Fruit fly (Drosophila melanogaster) whole organism, wandering third instar larva: ENCODE data around the gene CG8461.

ENCODE experiments used
- Abd-B ChIP-seq: fragments of >200 bp; optimal IDR thresholded peaks from 2 replicates; lab custom pipeline; 2017; ENCODE audit warnings: missing biosample characterization, missing genetic modification characterization
- CG32264 ChIP-seq: fragments of 200-800 bp; sonication (Bioruptor generic); optimal IDR thresholded peaks from 2 replicates; lab custom pipeline; 2016; ENCODE audit warnings: missing biosample characterization, missing genetic modification characterization
- CG9705 ChIP-seq: fragments of 200-800 bp; sonication (Bioruptor generic); optimal IDR thresholded peaks from 2 replicates; lab custom pipeline; 2018; ENCODE audit warnings: missing biosample characterization, mild to moderate bottlenecking, missing genetic modification characterization
- CrebA ChIP-seq: fragments of 200-800 bp; sonication (Bioruptor generic); optimal IDR thresholded peaks from 2 replicates; lab custom pipeline; 2016; ENCODE audit warnings: missing biosample characterization, mild to moderate bottlenecking, missing genetic modification characterization, borderline replicate concordance
- Dfd ChIP-seq: fragments of >200 bp; optimal IDR thresholded peaks from 2 replicates; lab custom pipeline; 2017; ENCODE audit warnings: missing biosample characterization, missing genetic modification characterization
- GATAd ChIP-seq: sonication (Bioruptor generic); optimal IDR thresholded peaks from 2 replicates; lab custom pipeline; 2016; ENCODE audit warnings: missing biosample characterization, missing genetic modification characterization
- Hnf4 ChIP-seq: fragments of 200-800 bp; sonication (Bioruptor generic); optimal IDR thresholded peaks from 2 replicates; lab custom pipeline; 2016; ENCODE audit warnings: missing biosample characterization, mild to moderate bottlenecking, missing genetic modification characterization
- Hr83 ChIP-seq: fragments of 200-300 bp; sonication (Bioruptor generic); optimal IDR thresholded peaks from 2 replicates; lab custom pipeline; 2016; ENCODE audit warnings: missing biosample characterization, mild to moderate bottlenecking, missing genetic modification characterization, moderate library complexity; ENCODE audit not compliant: poor library complexity, severe bottlenecking
- Jra ChIP-seq: sonication (Bioruptor generic); optimal IDR thresholded peaks from 2 replicates; lab custom pipeline; 2016; ENCODE audit warnings: missing biosample characterization, missing genetic modification characterization
- N ChIP-seq: fragments of >200 bp; optimal IDR thresholded peaks from 2 replicates; lab custom pipeline; 2018; ENCODE audit warnings: missing biosample characterization, missing external identifiers, missing genetic modification characterization
- OdsH ChIP-seq: fragments of 200-800 bp; sonication (Bioruptor generic); optimal IDR thresholded peaks from 2 replicates; lab custom pipeline; 2016; ENCODE audit warnings: missing biosample characterization, mild to moderate bottlenecking, missing genetic modification characterization
- Rel ChIP-seq, 2 experiments: fragments of 200-800 bp; sonication (Bioruptor generic) in 1 of 2; optimal IDR thresholded peaks; 2 replicates in 1 of 2; 3 replicates in 1 of 2; lab custom pipeline; 2016 to 2019; ENCODE audit warnings: mild to moderate bottlenecking in 2 of 2, missing biosample characterization in 2 of 2, missing genetic modification characterization in 2 of 2, moderate library complexity in 1 of 2
- Sp1 ChIP-seq: fragments of 200-800 bp; sonication (Bioruptor generic); optimal IDR thresholded peaks from 3 replicates; lab custom pipeline; 2019; ENCODE audit warnings: missing biosample characterization, mild to moderate bottlenecking, missing genetic modification characterization, moderate library complexity
- br ChIP-seq: fragments of 200-800 bp; sonication (Bioruptor generic); optimal IDR thresholded peaks from 2 replicates; lab custom pipeline; 2016; ENCODE audit warnings: missing biosample characterization, missing genetic modification characterization
- brk ChIP-seq: fragments of 200-800 bp; sonication (Bioruptor generic); optimal IDR thresholded peaks from 2 replicates; lab custom pipeline; 2016; ENCODE audit warnings: missing biosample characterization, mild to moderate bottlenecking, missing genetic modification characterization
- dl ChIP-seq, 2 experiments: fragments of 175-275, 200-275 bp in 1 of 2; fragments of 200-275 bp in 1 of 2; sonication (Bioruptor generic); optimal IDR thresholded peaks; lab custom pipeline; 2018; ENCODE audit warnings: mild to moderate bottlenecking in 2 of 2, missing biosample characterization in 2 of 2, missing genetic modification characterization in 2 of 2, moderate library complexity in 2 of 2; ENCODE audit not compliant: partially characterized antibody in 2 of 2, insufficient read depth in 1 of 2
- dmrt93B ChIP-seq: fragments of 200-800 bp; sonication (Bioruptor generic); optimal IDR thresholded peaks from 2 replicates; lab custom pipeline; 2018; ENCODE audit warnings: missing biosample characterization, mild to moderate bottlenecking, missing genetic modification characterization
- dsf ChIP-seq: sonication (Bioruptor generic); optimal IDR thresholded peaks from 2 replicates; lab custom pipeline; 2016; ENCODE audit warnings: missing biosample characterization, missing genetic modification characterization, borderline replicate concordance
- ey ChIP-seq: fragments of 200-800 bp; sonication (Bioruptor generic); optimal IDR thresholded peaks from 2 replicates; lab custom pipeline; 2016; ENCODE audit warnings: missing biosample characterization, missing genetic modification characterization
- foxo ChIP-seq, 2 experiments: fragments of 200-800 bp; sonication (Bioruptor generic); optimal IDR thresholded peaks; 2 replicates in 1 of 2; 3 replicates in 1 of 2; lab custom pipeline; 2016 to 2017; ENCODE audit warnings: missing biosample characterization in 2 of 2, missing genetic modification characterization in 2 of 2
- h ChIP-seq: fragments of 200-800 bp; sonication (Bioruptor generic); optimal IDR thresholded peaks from 3 replicates; lab custom pipeline; 2016; ENCODE audit warnings: missing biosample characterization, mild to moderate bottlenecking, missing genetic modification characterization
- jim ChIP-seq: fragments of 175-275, 200-325 bp; sonication (Bioruptor generic); optimal IDR thresholded peaks from 2 replicates; lab custom pipeline; 2016; ENCODE audit warnings: missing biosample characterization, mild to moderate bottlenecking, missing genetic modification characterization
- lola ChIP-seq: fragments of >200 bp; optimal IDR thresholded peaks from 2 replicates; lab custom pipeline; 2017; ENCODE audit warnings: missing biosample characterization, missing genetic modification characterization
- pan ChIP-seq: fragments of >200 bp; optimal IDR thresholded peaks from 2 replicates; lab custom pipeline; 2017
- rgr ChIP-seq: fragments of 200-800 bp; sonication (Bioruptor generic); optimal IDR thresholded peaks from 3 replicates; lab custom pipeline; 2016; ENCODE audit warnings: missing biosample characterization, mild to moderate bottlenecking, missing genetic modification characterization
- sv ChIP-seq: fragments of 200-800 bp; sonication (Bioruptor generic); optimal IDR thresholded peaks from 3 replicates; lab custom pipeline; 2016; ENCODE audit warnings: missing biosample characterization, missing genetic modification characterization

CG8461 gene

dm6 chr3R:14479623-14480194 lies 33.7 kb downstream of the CG8461 start:
- TF ChIP-seq rgr (GFP tag; lab: Kevin White, UChicago) (peak; percentile 17), Hr83 (GFP tag; lab: Kevin White, UChicago) (peak; percentile 79), Hnf4 (GFP tag; lab: Kevin White, UChicago) (peak; percentile 37), h (peak; percentile 36), OdsH (GFP tag; lab: Kevin White, UChicago) (peak; percentile 20), Sp1 (no peak)

- no peak for TF ChIP-seq dsf (GFP tag; lab: Kevin White, UChicago)
- TF ChIP-seq N (GFP tag; lab: Kevin White, UChicago): no peak
- no peak for TF ChIP-seq Abd-B (GFP tag; lab: Kevin White, UChicago)
- TF ChIP-seq CG9705 (GFP tag; lab: Kevin White, UChicago): no peak
- no peak for TF ChIP-seq dl (GFP tag; optimal IDR thresholded peaks at IDR 0.05; lab: Kevin White, UChicago; ENCODE audit: insufficient read depth in 1 of 2, partially characterized antibody in 2 of 2)
- TF ChIP-seq pan: no peak
- TF ChIP-seq OdsH (GFP tag; lab: Kevin White, UChicago): no peak
- TF ChIP-seq sv (GFP tag; lab: Kevin White, UChicago): no peak
- TF ChIP-seq Rel (GFP tag; optimal IDR thresholded peaks at IDR 0.05; lab: Kevin White, UChicago): no peak
- TF ChIP-seq Rel (tag; optimal IDR thresholded peaks at IDR 0.05; lab: Kevin White, UChicago): no peak
These were observed 34.9 kb downstream of the CG8461 start for dm6 chr3R:14478438-14479033.

dm6 chr3R:14477877-14478437 lies 35.5 kb downstream of the CG8461 start:
- TF ChIP-seq GATAd (GFP tag; lab: Kevin White, UChicago): no peak
- no peak for TF ChIP-seq br (GFP tag; lab: Kevin White, UChicago)
- no peak for TF ChIP-seq OdsH (GFP tag; lab: Kevin White, UChicago)
- TF ChIP-seq ey (GFP tag; lab: Kevin White, UChicago): no peak
- no peak for TF ChIP-seq jim (GFP tag; lab: Kevin White, UChicago)
- no peak for TF ChIP-seq Abd-B (GFP tag; lab: Kevin White, UChicago)
- no peak for TF ChIP-seq Dfd (GFP tag; lab: Kevin White, UChicago)
- TF ChIP-seq rgr (GFP tag; lab: Kevin White, UChicago): no peak
- no peak for TF ChIP-seq sv (GFP tag; lab: Kevin White, UChicago)
- no peak for TF ChIP-seq N (GFP tag; lab: Kevin White, UChicago)
- no peak for TF ChIP-seq Hr83 (GFP tag; lab: Kevin White, UChicago)
- no peak for TF ChIP-seq lola (GFP tag; lab: Kevin White, UChicago)
- TF ChIP-seq dsf (GFP tag; lab: Kevin White, UChicago): no peak
- TF ChIP-seq Jra (GFP tag; lab: Kevin White, UChicago): no peak
- TF ChIP-seq dl (GFP tag; optimal IDR thresholded peaks at IDR 0.05; lab: Kevin White, UChicago; ENCODE audit: insufficient read depth in 1 of 2, partially characterized antibody in 2 of 2): no peak
- TF ChIP-seq h: no peak

- TF ChIP-seq Rel (GFP tag; optimal IDR thresholded peaks at IDR 0.05; lab: Kevin White, UChicago) (no peak), Rel (tag; optimal IDR thresholded peaks at IDR 0.05; lab: Kevin White, UChicago) (no peak), dsf (GFP tag; lab: Kevin White, UChicago) (no peak), Hnf4 (GFP tag; lab: Kevin White, UChicago) (no peak), dmrt93B (GFP tag; lab: Kevin White, UChicago) (no peak), CrebA (GFP tag; lab: Kevin White, UChicago) (no peak), lola (GFP tag; lab: Kevin White, UChicago) (no peak), CG32264 (GFP tag; lab: Kevin White, UChicago) (no peak), foxo (GFP tag; optimal IDR thresholded peaks at IDR 0.05; lab: Kevin White, UChicago) (no peak), brk (GFP tag; lab: Kevin White, UChicago) (no peak), GATAd (GFP tag; lab: Kevin White, UChicago) (no peak), N (GFP tag; lab: Kevin White, UChicago) (no peak)
These were observed 36.2 kb downstream of the CG8461 start for dm6 chr3R:14477085-14477762.
